Fruit fly (Drosophila melanogaster) whole organism, embryonic: Measurements from ENCODE around the gene CG4297.

Source experiments
- CG10147 ChIP-seq: fragments of 200-800 bp; sonication (Bioruptor generic); optimal IDR thresholded peaks from 2 replicates; lab custom pipeline; 2019; ENCODE audit warnings: missing biosample characterization, mild to moderate bottlenecking, missing genetic modification characterization, moderate library complexity
- CG1024 ChIP-seq: fragments of 200-800 bp; sonication (Bioruptor generic); IDR thresholded peaks from 2 replicates; pipeline ENCODE4 v1.3.6; 2022; ENCODE audit warnings: missing biosample characterization, missing genetic modification characterization
- CG10321 ChIP-seq: fragments of 200-800 bp; sonication (Bioruptor generic); IDR thresholded peaks from 2 replicates; pipeline ENCODE4 v1.3.6; 2022; ENCODE audit warnings: missing biosample characterization, missing genetic modification characterization
- CG11093 ChIP-seq: fragments of 200-800 bp; sonication (Bioruptor generic); IDR thresholded peaks from 3 replicates; pipeline ENCODE4 v1.3.6; 2022; ENCODE audit warnings: missing biosample characterization, missing genetic modification characterization
- CG12071 ChIP-seq: fragments of 200-800 bp; sonication (Bioruptor generic); optimal IDR thresholded peaks from 3 replicates; lab custom pipeline; 2018; ENCODE audit warnings: missing biosample characterization, mild to moderate bottlenecking, missing genetic modification characterization
- CG12155 ChIP-seq: fragments of 200-800 bp; sonication (Bioruptor generic); optimal IDR thresholded peaks from 3 replicates; lab custom pipeline; 2016; ENCODE audit warnings: missing biosample characterization, missing genetic modification characterization
- CG12942 ChIP-seq: fragments of 200-800 bp; sonication (Bioruptor generic); optimal IDR thresholded peaks from 3 replicates; lab custom pipeline; 2016; ENCODE audit warnings: missing biosample characterization, missing genetic modification characterization
- CG13624 ChIP-seq: fragments of 200-800 bp; sonication (Bioruptor generic); optimal IDR thresholded peaks from 2 replicates; lab custom pipeline; 2016; ENCODE audit warnings: missing biosample characterization, missing genetic modification characterization
- CG18764 ChIP-seq: fragments of 200-800 bp; sonication (Bioruptor generic); optimal IDR thresholded peaks from 3 replicates; lab custom pipeline; 2016; ENCODE audit warnings: missing biosample characterization, missing genetic modification characterization
- CG30431 ChIP-seq: fragments of 200-800 bp; sonication (Bioruptor generic); optimal IDR thresholded peaks from 2 replicates; lab custom pipeline; 2017; ENCODE audit warnings: missing biosample characterization, missing genetic modification characterization
- CG31365 ChIP-seq: fragments of 200-800 bp; sonication (Bioruptor generic); optimal IDR thresholded peaks from 2 replicates; lab custom pipeline; 2018; ENCODE audit warnings: missing biosample characterization, mild to moderate bottlenecking, missing genetic modification characterization
- CG3281 ChIP-seq: fragments of 200-800 bp; sonication (Bioruptor generic); optimal IDR thresholded peaks from 3 replicates; lab custom pipeline; 2017; ENCODE audit warnings: missing biosample characterization, mild to moderate bottlenecking, missing genetic modification characterization
- CG4328 ChIP-seq: fragments of 200-800 bp; sonication (Bioruptor generic); optimal IDR thresholded peaks from 3 replicates; lab custom pipeline; 2017; ENCODE audit warnings: missing biosample characterization, missing genetic modification reagents, missing genetic modification characterization
- CG5245 ChIP-seq: fragments of 200-800 bp; sonication (Bioruptor generic); optimal IDR thresholded peaks from 3 replicates; lab custom pipeline; 2016; ENCODE audit warnings: missing biosample characterization, missing genetic modification characterization
- CG6791 ChIP-seq: fragments of 200-800 bp; sonication (Bioruptor generic); IDR thresholded peaks from 3 replicates; pipeline ENCODE4 v1.3.6; 2022; ENCODE audit warnings: missing biosample characterization, missing genetic modification characterization; ENCODE audit not compliant: partially characterized antibody
- CG6854 ChIP-seq: fragments of 200-800 bp; sonication (Bioruptor generic); optimal IDR thresholded peaks from 3 replicates; lab custom pipeline; 2017; ENCODE audit warnings: missing biosample characterization, mild to moderate bottlenecking, missing genetic modification characterization
- CG8944 ChIP-seq: fragments of 200-800 bp; sonication (Bioruptor generic); optimal IDR thresholded peaks from 3 replicates; lab custom pipeline; 2016; ENCODE audit warnings: missing biosample characterization, missing genetic modification characterization
- Camta ChIP-seq: fragments of 200-800 bp; sonication (Bioruptor generic); optimal IDR thresholded peaks from 2 replicates; lab custom pipeline; 2016; ENCODE audit warnings: missing biosample characterization, missing genetic modification characterization
- Chrac-16 ChIP-seq: fragments of 200-800 bp; sonication (Bioruptor generic); optimal IDR thresholded peaks from 3 replicates; lab custom pipeline; 2016; ENCODE audit warnings: missing biosample characterization, missing genetic modification characterization
- CkIIα-i1 ChIP-seq: fragments of 200-800 bp; sonication (Bioruptor generic); IDR thresholded peaks from 2 replicates; pipeline ENCODE4 v1.3.6; 2022; ENCODE audit warnings: missing biosample characterization, missing genetic modification characterization
- D19A ChIP-seq: fragments of 200-800 bp; optimal IDR thresholded peaks from 3 replicates; lab custom pipeline; 2019; ENCODE audit warnings: missing biosample characterization, mild to moderate bottlenecking, missing genetic modification characterization, moderate library complexity
- D19B ChIP-seq: fragments of 200-800 bp; sonication (Bioruptor generic); optimal IDR thresholded peaks from 2 replicates; lab custom pipeline; 2017; ENCODE audit warnings: missing biosample characterization, mild to moderate bottlenecking, missing genetic modification characterization
- H15 ChIP-seq: fragments of 200-800 bp; sonication (Bioruptor generic); IDR thresholded peaks from 3 replicates; pipeline ENCODE4 v1.3.6; 2022; ENCODE audit warnings: missing biosample characterization, missing genetic modification characterization
- HLH54F ChIP-seq: fragments of 200-800 bp; sonication (Bioruptor generic); optimal IDR thresholded peaks from 3 replicates; lab custom pipeline; 2016; ENCODE audit warnings: missing biosample characterization, missing genetic modification characterization
- Hand ChIP-seq: fragments of 200-800 bp; sonication (Bioruptor generic); optimal IDR thresholded peaks from 2 replicates; lab custom pipeline; 2017; ENCODE audit warnings: mild to moderate bottlenecking, missing biosample characterization, missing genetic modification reagents, missing genetic modification characterization
- MTF-1 ChIP-seq: fragments of 200-800 bp; sonication (Bioruptor generic); optimal IDR thresholded peaks from 2 replicates; lab custom pipeline; 2018; ENCODE audit warnings: missing biosample characterization, mild to moderate bottlenecking, missing genetic modification characterization, borderline replicate concordance
- Myb ChIP-seq: fragments of 200-800 bp; sonication (Bioruptor generic); optimal IDR thresholded peaks from 2 replicates; lab custom pipeline; 2016; ENCODE audit warnings: missing biosample characterization, missing genetic modification characterization
- NFAT ChIP-seq: fragments of 200-800 bp; sonication (Bioruptor generic); IDR thresholded peaks from 2 replicates; pipeline ENCODE4 v1.3.6; 2022; ENCODE audit warnings: missing biosample characterization, missing genetic modification characterization
- ab ChIP-seq: fragments of 200-800 bp; sonication (Bioruptor generic); optimal IDR thresholded peaks from 2 replicates; lab custom pipeline; 2016; ENCODE audit warnings: missing biosample characterization, missing genetic modification characterization
- bab2 ChIP-seq: fragments of 200-800 bp; sonication (Bioruptor generic); optimal IDR thresholded peaks from 2 replicates; lab custom pipeline; 2016; ENCODE audit warnings: missing biosample characterization, missing genetic modification characterization
- bcd ChIP-seq: fragments of 200-800 bp; sonication (Bioruptor generic); optimal IDR thresholded peaks from 2 replicates; lab custom pipeline; 2017; ENCODE audit warnings: missing biosample characterization, mild to moderate bottlenecking, missing genetic modification characterization
- chinmo ChIP-seq: fragments of 200-800 bp; sonication (Bioruptor generic); IDR thresholded peaks from 4 replicates; pipeline ENCODE4 v1.3.6; 2022; ENCODE audit warnings: missing biosample characterization, missing genetic modification characterization; ENCODE audit not compliant: partially characterized antibody
- cwo ChIP-seq: fragments of 200-800 bp; sonication (Bioruptor generic); optimal IDR thresholded peaks from 3 replicates; lab custom pipeline; 2017; ENCODE audit warnings: missing biosample characterization, missing genetic modification characterization, mild to moderate bottlenecking, moderate library complexity, missing genetic modification reagents
- danr ChIP-seq: fragments of 200-800 bp; sonication (Bioruptor generic); IDR thresholded peaks from 2 replicates; pipeline ENCODE4 v1.3.6; 2022; ENCODE audit warnings: missing biosample characterization, missing genetic modification characterization
- fd96Cb ChIP-seq: fragments of 200-800 bp; sonication (Bioruptor generic); optimal IDR thresholded peaks from 2 replicates; lab custom pipeline; 2018; ENCODE audit warnings: missing biosample characterization, mild to moderate bottlenecking, missing genetic modification characterization, moderate library complexity
- fu2 ChIP-seq: fragments of 200-800 bp; sonication (Bioruptor generic); optimal IDR thresholded peaks from 2 replicates; lab custom pipeline; 2016; ENCODE audit warnings: missing biosample characterization, missing genetic modification characterization
- jigr1 ChIP-seq: fragments of 200-800 bp; sonication (Bioruptor generic); IDR thresholded peaks from 3 replicates; pipeline ENCODE4 v1.3.6; 2022; ENCODE audit warnings: missing biosample characterization, missing genetic modification characterization
- knrl ChIP-seq: fragments of 200-800 bp; sonication (Bioruptor generic); IDR thresholded peaks from 3 replicates; pipeline ENCODE4 v1.3.6; 2022; ENCODE audit warnings: missing biosample characterization, missing genetic modification characterization; ENCODE audit not compliant: partially characterized antibody
- peb ChIP-seq: fragments of 200-800 bp; sonication (Bioruptor generic); IDR thresholded peaks from 2 replicates; pipeline ENCODE4 v1.3.6; 2022; ENCODE audit warnings: missing biosample characterization, missing genetic modification characterization
- phol ChIP-seq: fragments of 200-800 bp; sonication (Bioruptor generic); optimal IDR thresholded peaks from 3 replicates; lab custom pipeline; 2018; ENCODE audit warnings: missing biosample characterization, mild to moderate bottlenecking, missing genetic modification characterization, moderate library complexity
- pzg ChIP-seq: fragments of 200-800 bp; sonication (Bioruptor generic); optimal IDR thresholded peaks from 3 replicates; lab custom pipeline; 2018; ENCODE audit warnings: missing biosample characterization, mild to moderate bottlenecking, missing genetic modification characterization, moderate library complexity
- ro ChIP-seq: fragments of 200-800 bp; sonication (Bioruptor generic); IDR thresholded peaks from 2 replicates; pipeline ENCODE4 v1.3.6; 2022; ENCODE audit warnings: missing biosample characterization, missing genetic modification characterization
- shn ChIP-seq: fragments of 200-800 bp; sonication (Bioruptor generic); optimal IDR thresholded peaks from 3 replicates; lab custom pipeline; 2016; ENCODE audit warnings: missing biosample characterization, missing genetic modification characterization
- sisA ChIP-seq: fragments of 200-800 bp; sonication (Bioruptor generic); IDR thresholded peaks from 2 replicates; pipeline ENCODE4 v1.3.6; 2022; ENCODE audit warnings: missing biosample characterization, missing genetic modification characterization
- so ChIP-seq: fragments of 200-800 bp; sonication (Bioruptor generic); IDR thresholded peaks from 3 replicates; pipeline ENCODE4 v1.3.6; 2022; ENCODE audit warnings: missing biosample characterization, missing genetic modification characterization
- sob ChIP-seq: fragments of 200-800 bp; sonication (Bioruptor generic); IDR thresholded peaks from 2 replicates; pipeline ENCODE4 v1.3.6; 2022; ENCODE audit warnings: missing biosample characterization, missing genetic modification characterization
- tin ChIP-seq: fragments of 200-800 bp; sonication (Bioruptor generic); optimal IDR thresholded peaks from 3 replicates; lab custom pipeline; 2016; ENCODE audit warnings: missing biosample characterization, missing genetic modification characterization
- tll ChIP-seq, 2 experiments: fragments of 200-800 bp in 1 of 2; fragments of >200 bp in 1 of 2; sonication (Bioruptor generic) in 1 of 2; optimal IDR thresholded peaks; 2 replicates each; lab custom pipeline; 2017 to 2019; ENCODE audit warnings: missing biosample characterization in 2 of 2, missing genetic modification characterization in 2 of 2, mild to moderate bottlenecking in 1 of 2, moderate library complexity in 1 of 2
- unc-4 ChIP-seq: fragments of 200-800 bp; sonication (Bioruptor generic); IDR thresholded peaks from 2 replicates; pipeline ENCODE4 v1.3.6; 2022; ENCODE audit warnings: missing biosample characterization, missing genetic modification characterization; ENCODE audit not compliant: partially characterized antibody
- unpg ChIP-seq: fragments of 200-800 bp; sonication (Bioruptor generic); optimal IDR thresholded peaks from 3 replicates; lab custom pipeline; 2018; ENCODE audit warnings: missing biosample characterization, mild to moderate bottlenecking, missing genetic modification characterization, moderate library complexity

CG4297 gene

DNA sequence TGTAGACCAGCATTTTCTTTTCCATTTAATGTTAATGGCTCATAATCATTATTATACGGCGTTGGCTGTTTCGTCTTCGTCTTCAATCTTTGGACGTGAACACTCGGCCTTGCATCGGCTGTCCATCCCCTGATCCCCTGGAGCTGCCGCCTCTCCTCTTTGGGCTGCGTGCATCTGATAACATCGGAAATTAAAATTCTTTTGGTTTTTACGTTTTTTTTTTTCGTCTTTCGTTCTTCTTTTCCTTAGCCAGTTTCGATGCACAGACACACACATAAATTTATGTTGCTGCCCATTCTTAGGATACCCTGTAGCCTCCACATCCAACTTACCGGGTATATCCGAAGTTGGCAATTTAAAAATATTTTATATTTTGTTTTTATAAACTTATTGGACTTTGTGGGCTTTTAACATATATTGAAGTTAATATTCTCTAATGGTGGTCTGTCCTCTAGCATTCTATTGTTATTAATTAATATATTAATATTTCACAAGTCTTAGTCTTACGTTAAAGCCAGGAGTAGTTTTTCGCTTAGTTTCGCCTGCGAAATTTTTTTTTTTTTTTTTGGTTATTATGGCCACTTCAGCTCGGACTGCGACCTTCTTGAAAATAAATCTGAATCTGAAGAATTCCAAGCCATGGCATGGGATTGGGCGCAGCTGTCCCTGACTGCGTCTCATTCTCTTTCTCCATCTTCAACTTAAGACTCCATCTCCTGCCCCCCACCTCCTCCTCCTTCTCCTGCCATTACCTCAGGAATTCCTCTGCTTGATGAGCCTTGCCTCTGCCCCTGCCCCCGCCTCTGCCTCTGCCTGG, 31.2 kb downstream of the CG4297 start (continued):
- TF ChIP-seq CG10321 (GFP tag; lab: Robert Waterston, UW) (no peak), CG6854 (no peak), CG12155 (GFP tag; lab: Kevin White, UChicago) (no peak), CG3281 (GFP tag; lab: Kevin White, UChicago) (no peak), D19A (peak; percentile 88), D19B (GFP tag; lab: Kevin White, UChicago) (peak; percentile 63), CG30431 (GFP tag; lab: Kevin White, UChicago) (peak; percentile 58), Hand (GFP tag; lab: Kevin White, UChicago) (no peak), Chrac-16 (GFP tag; lab: Kevin White, UChicago) (peak; percentile 49), CkIIα-i1 (GFP tag; lab: Robert Waterston, UW) (no peak), CG12071 (no peak), jigr1 (GFP tag; lab: Robert Waterston, UW) (0 out of 3 replicates have a peak, but pooled peaks have one; percentile 11), NFAT (GFP tag; lab: Robert Waterston, UW) (no peak), ab (GFP tag; lab: Kevin White, UChicago) (no peak), H15 (GFP tag; lab: Robert Waterston, UW) (no peak), HLH54F (GFP tag; lab: Kevin White, UChicago) (no peak), Myb (no peak), MTF-1 (GFP tag; lab: Kevin White, UChicago) (no peak), sob (GFP tag; lab: Robert Waterston, UW) (no peak), Camta (GFP tag; lab: Kevin White, UChicago) (no peak), ro (no peak), CG8944 (no peak), CG6791 (GFP tag; lab: Robert Waterston, UW) (no peak), bcd (GFP tag; lab: Kevin White, UChicago) (no peak), CG12942 (GFP tag; lab: Kevin White, UChicago) (no peak), so (GFP tag; lab: Robert Waterston, UW) (no peak), CG1024 (no peak), shn (GFP tag; lab: Kevin White, UChicago) (no peak), peb (GFP tag; lab: Robert Waterston, UW) (no peak), sisA (GFP tag; lab: Robert Waterston, UW) (no peak), CG10147 (no peak), CG4328 (GFP tag; lab: Kevin White, UChicago) (no peak), unc-4 (GFP tag; lab: Robert Waterston, UW) (no peak), cwo (GFP tag; lab: Kevin White, UChicago) (no peak), unpg (GFP tag; lab: Kevin White, UChicago) (peak; percentile 55), knrl (no peak), CG18764 (GFP tag; lab: Kevin White, UChicago) (no peak), CG31365 (tag; lab: Kevin White, UChicago) (no peak), bab2 (GFP tag; lab: Kevin White, UChicago) (no peak), CG5245 (peak; percentile 3), tll (GFP tag; optimal IDR thresholded peaks at IDR 0.05; lab: Kevin White, UChicago) (no peak), CG11093 (GFP tag; lab: Robert Waterston, UW) (peak; percentile 44; the same call in 1 of the 3 replicates), phol (tag; lab: Kevin White, UChicago) (peak; percentile 79), chinmo (GFP tag; lab: Robert Waterston, UW) (no peak), pzg (GFP tag; lab: Kevin White, UChicago) (no peak), fd96Cb (tag; lab: Kevin White, UChicago) (peak; percentile 56), danr (GFP tag; lab: Robert Waterston, UW) (no peak), CG13624 (no peak), tin (GFP tag; lab: Kevin White, UChicago) (peak; percentile 20), fu2 (GFP tag; lab: Kevin White, UChicago) (no peak)
